Worm (Caenorhabditis elegans) whole organism, early embryonic: ENCODE measurements around the gene cwc-15.

Source experiments
- B0310.2 ChIP-seq: sonication (generic microtip); optimal IDR thresholded peaks from 2 replicates; lab custom pipeline; 2016; ENCODE audit warnings: mild to moderate bottlenecking, missing genetic modification characterization, missing compliant biosample characterization
- F13C5.2 ChIP-seq: sonication (generic microtip); optimal IDR thresholded peaks from 2 replicates; lab custom pipeline; 2017; ENCODE audit warnings: mild to moderate bottlenecking, missing genetic modification characterization, inconsistent platforms, missing compliant biosample characterization
- aly-1 ChIP-seq: sonication (generic microtip); optimal IDR thresholded peaks from 2 replicates; lab custom pipeline; 2016; ENCODE audit warnings: missing genetic modification characterization, missing compliant biosample characterization
- ama-1 ChIP-seq: fragments of 150-350 bp; optimal IDR thresholded peaks from 2 replicates; lab custom pipeline; 2014
- scrt-1 ChIP-seq: fragments of 200-800 bp; sonication (Bioruptor generic); IDR thresholded peaks from 2 replicates; pipeline ENCODE4 v1.3.6; 2022; ENCODE audit warnings: missing genetic modification characterization, missing compliant biosample characterization
- tbx-11 ChIP-seq: fragments of 200-800 bp; sonication (Bioruptor generic); IDR thresholded peaks from 2 replicates; pipeline ENCODE4 v1.3.6; 2022; ENCODE audit warnings: missing genetic modification characterization, missing compliant biosample characterization
- tbx-37 ChIP-seq: fragments of 200-800 bp; sonication (Bioruptor generic); conservative IDR thresholded peaks from 2 replicates; pipeline ENCODE4 v1.3.6; 2022; ENCODE audit warnings: missing genetic modification reagents, missing genetic modification characterization, missing compliant biosample characterization

DNA sequence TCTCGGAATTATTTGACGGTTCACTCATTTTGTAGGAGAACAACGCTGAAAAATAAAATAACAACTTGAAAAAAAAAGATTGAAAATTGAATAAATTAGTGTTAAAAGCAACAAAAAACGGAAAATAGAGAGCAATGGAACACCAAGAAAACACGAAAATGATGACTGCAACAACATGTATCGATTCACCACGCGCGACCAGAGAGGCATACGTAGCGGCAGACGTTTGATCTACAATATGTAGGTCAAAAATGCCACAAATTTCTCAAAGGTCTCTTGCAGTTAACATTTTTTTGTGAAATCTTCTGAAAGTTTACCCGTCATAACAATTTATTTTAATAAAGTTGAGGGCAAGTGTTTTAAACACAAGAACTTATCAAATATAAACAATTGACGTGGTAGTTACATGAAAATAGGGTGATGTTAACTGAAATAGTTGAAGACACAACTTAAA lies 33.9 kb downstream of the cwc-15 start, which contains the start of gene F14H3.5:
- TF ChIP-seq F13C5.2 (tag; lab: Kevin White, UChicago) (no peak), tbx-11 (no peak), B0310.2 (tag; lab: Kevin White, UChicago) (no peak), ama-1 (lab: Kevin White, UChicago) (no peak), aly-1 (tag; lab: Kevin White, UChicago) (no peak), scrt-1 (no peak), tbx-37 (GFP tag; lab: Robert Waterston, UW) (no peak)
